Worm (Caenorhabditis elegans) whole organism, L4/young adult: ENCODE measurements around the gene coa-7.

ENCODE experiments used
- W03F9.2 ChIP-seq: fragments of 150-350 bp; optimal IDR thresholded peaks from 2 replicates; lab custom pipeline; 2014; ENCODE audit warnings: missing biosample characterization, missing genetic modification characterization
- dao-5 ChIP-seq: sonication (generic microtip); optimal IDR thresholded peaks from 2 replicates; lab custom pipeline; 2016; ENCODE audit warnings: missing genotype, missing genetic modification characterization, moderate library complexity, missing compliant biosample characterization
- him-1 ChIP-seq: sonication (generic microtip); optimal IDR thresholded peaks from 2 replicates; lab custom pipeline; 2016; ENCODE audit warnings: missing genotype, missing genetic modification reagents, missing genetic modification characterization, missing compliant biosample characterization

The coa-7 gene

ce11 chrII:11616333-11616942 lies 34.5 kb downstream of the coa-7 start:
- TF ChIP-seq dao-5 (tag; lab: Kevin White, UChicago): no peak
- TF ChIP-seq W03F9.2 (tag; lab: Kevin White, UChicago): no peak
- TF ChIP-seq him-1 (tag; lab: Kevin White, UChicago): no peak

DNA sequence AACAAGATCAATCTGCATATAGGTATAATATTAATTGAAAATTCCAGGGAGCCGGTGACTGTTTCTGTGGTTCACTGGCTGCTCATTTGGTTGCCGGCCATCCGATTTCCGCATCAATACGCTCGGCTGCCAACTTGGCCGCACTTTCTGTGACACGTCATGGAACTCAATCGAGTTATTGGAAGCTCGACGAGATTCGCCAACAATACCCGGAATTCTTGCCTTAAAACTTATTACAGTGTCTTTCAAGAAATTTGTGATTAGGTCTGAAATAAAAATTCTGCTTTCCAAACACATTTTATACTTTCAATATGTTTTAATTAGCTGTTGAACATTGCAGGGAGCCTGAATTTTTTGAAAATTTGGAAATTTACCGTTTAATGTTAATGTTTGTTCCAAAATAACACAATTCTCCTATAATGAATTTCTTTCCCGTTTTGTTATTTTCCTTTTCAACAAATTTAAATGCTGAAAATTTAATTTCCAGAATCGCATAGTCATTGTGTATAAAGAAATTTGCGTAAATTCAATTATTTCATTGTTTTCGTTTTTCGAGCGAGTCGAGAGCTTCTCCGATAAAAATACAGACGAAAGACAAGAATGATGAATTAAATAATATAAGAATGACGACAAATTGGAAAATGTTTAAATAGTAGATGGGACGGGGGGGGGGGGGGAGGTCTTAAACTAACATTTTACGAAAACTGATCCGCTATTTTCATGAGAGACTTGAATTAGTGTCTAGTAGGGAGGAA lies 36.7 kb downstream of the coa-7 start:
- no peak for TF ChIP-seq him-1 (tag; lab: Kevin White, UChicago)
- no peak for TF ChIP-seq dao-5 (tag; lab: Kevin White, UChicago)
- no peak for TF ChIP-seq W03F9.2 (tag; lab: Kevin White, UChicago)

ce11 chrII:11612034-11612723 lies 38.8 kb downstream of the coa-7 start, which contains the start of gene F07A11.5:
F07A11.5 (plus strand) TSS chrII:11612300.
- TF ChIP-seq dao-5 (tag; lab: Kevin White, UChicago) (no peak), W03F9.2 (tag; lab: Kevin White, UChicago) (no peak), him-1 (tag; lab: Kevin White, UChicago) (no peak)

DNA sequence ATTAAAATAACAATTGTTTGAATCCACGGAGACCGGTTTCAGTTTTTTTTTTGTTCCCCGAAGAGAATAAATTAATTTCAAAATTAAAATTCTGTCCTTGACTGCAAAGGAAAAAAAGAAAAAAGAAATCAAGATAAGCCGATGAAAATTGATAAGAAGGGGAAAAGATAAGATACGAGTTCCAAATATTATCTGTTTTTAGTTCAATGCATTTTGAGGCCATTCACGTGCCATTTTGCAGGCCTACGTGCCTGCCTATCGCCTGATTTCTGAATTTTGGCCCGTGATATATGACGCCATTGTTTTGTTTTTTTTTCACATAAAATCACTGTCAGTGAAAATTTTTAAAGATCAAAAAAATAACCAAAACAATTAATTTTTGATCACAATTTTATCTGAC lies 39.5 kb downstream of the coa-7 start:
- TF ChIP-seq him-1 (tag; lab: Kevin White, UChicago): no peak

DNA sequence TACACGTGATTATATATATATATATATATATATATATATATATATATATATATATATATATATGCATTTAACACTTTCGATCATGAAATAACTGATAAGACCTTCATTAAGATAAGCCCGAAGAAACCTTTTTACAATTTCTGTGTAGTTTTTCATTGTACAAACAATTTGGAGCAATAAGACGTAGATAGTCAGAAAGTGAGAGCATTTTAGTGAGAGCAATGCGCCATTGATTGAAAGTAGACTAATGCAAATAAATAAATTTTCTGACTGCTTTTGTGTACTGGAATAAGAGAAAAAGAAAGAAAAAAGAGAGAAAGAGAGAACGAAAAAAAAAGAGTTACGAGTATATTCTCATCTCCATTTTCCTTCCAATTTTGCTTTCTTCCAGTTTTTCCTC lies 46.3 kb downstream of the coa-7 start:
- TF ChIP-seq W03F9.2 (tag; lab: Kevin White, UChicago) (no peak), him-1 (tag; lab: Kevin White, UChicago) (no peak), dao-5 (tag; lab: Kevin White, UChicago) (no peak)

DNA sequence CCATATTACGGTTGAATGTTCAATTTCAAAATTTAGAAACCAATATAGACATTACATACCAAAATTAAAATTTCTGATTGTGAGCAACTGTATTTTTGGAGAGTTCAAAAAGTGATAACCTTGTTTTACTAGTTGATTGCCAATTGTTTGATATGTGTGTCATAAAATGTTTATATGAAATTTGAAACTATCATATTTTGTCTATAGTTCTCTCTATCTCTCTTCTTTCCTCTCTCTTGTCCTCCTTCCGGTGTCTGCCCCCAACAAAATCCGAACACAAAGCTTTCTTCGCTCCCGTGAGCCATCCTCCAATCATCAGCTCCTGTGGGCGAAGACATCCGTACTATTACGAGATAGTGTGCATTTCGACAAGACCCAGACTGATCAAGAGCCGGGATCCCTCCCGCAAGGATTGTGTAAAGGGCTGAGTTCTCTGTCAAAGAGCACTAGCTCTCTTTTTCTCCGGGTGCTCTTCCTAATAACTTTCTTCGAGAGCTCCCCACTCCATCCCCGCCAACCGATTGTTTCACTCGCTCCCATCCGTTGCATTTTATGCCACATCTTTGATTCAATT lies 48.5 kb downstream of the coa-7 start:
- TF ChIP-seq W03F9.2 (tag; lab: Kevin White, UChicago) (no peak), dao-5 (tag; lab: Kevin White, UChicago) (no peak), him-1 (tag; lab: Kevin White, UChicago) (no peak)

- no peak for TF ChIP-seq W03F9.2 (tag; lab: Kevin White, UChicago)
- TF ChIP-seq him-1 (tag; lab: Kevin White, UChicago): no peak
- TF ChIP-seq dao-5 (tag; lab: Kevin White, UChicago): no peak
These were observed 50.2 kb downstream of the coa-7 start, which contains the start of gene F07A11.4 for ce11 chrII:11600711-11601110. F07A11.4 (plus strand) TSS chrII:11601011.

ce11 chrII:11599751-11600150 lies 51.2 kb downstream of the coa-7 start, which contains the start of gene npp-5:
npp-5 (minus strand) TSS chrII:11599809.
- TF ChIP-seq him-1 (tag; lab: Kevin White, UChicago) (no peak), dao-5 (tag; lab: Kevin White, UChicago) (no peak), W03F9.2 (tag; lab: Kevin White, UChicago) (no peak)
